1 fruit fly cellular context compared by ENCODE assay signal in genomic region chr3L:12037449-12038163, dm6.
TF ChIP-seq lines count a peak whose summit lies in the region.

No protein-coding gene starts in this region.

TF ChIP-seq in whole organism, embryonic, 481 proteins besides CTCF, POLR2A, EP300 and RAD21 (continued from another document and continues in another):
- TF ChIP-seq lola (GFP tag; optimal IDR thresholded peaks at IDR 0.05; lab: Kevin White, UChicago): peak in 1 of 3 experiments; percentile 58
- TF ChIP-seq CG16863 (GFP tag; optimal IDR thresholded peaks at IDR 0.05; lab: Kevin White, UChicago): peak; percentile 20
- TF ChIP-seq HLH54F (GFP tag; optimal IDR thresholded peaks at IDR 0.05; lab: Kevin White, UChicago): no peak
- no peak for TF ChIP-seq tup (GFP tag; optimal IDR thresholded peaks at IDR 0.05; lab: Kevin White, UChicago)
- TF ChIP-seq nau (GFP tag; optimal IDR thresholded peaks at IDR 0.05; lab: Kevin White, UChicago): peak; percentile 66
- TF ChIP-seq lmd (GFP tag; IDR thresholded peaks at IDR 0.05; lab: Robert Waterston, UW): peak; percentile 54
- 0 out of 2 replicates have a peak, but pooled peaks have one; percentile 43 for TF ChIP-seq gt (GFP tag; IDR thresholded peaks at IDR 0.05; lab: Robert Waterston, UW)
- peak; percentile 12; the same call in 1 of the 2 replicates for TF ChIP-seq Rx (GFP tag; IDR thresholded peaks at IDR 0.05; lab: Robert Waterston, UW)
- TF ChIP-seq Dbx (GFP tag; IDR thresholded peaks at IDR 0.05; lab: Robert Waterston, UW): peak; percentile 51; the same call in 1 of the 3 replicates
- peak; percentile 48 for TF ChIP-seq twi (tag; optimal IDR thresholded peaks at IDR 0.05; lab: Kevin White, UChicago)
- TF ChIP-seq so (GFP tag; IDR thresholded peaks at IDR 0.05; lab: Robert Waterston, UW): peak; percentile 42; the same call in 2 of the 3 replicates
- no peak for TF ChIP-seq Fer1 (GFP tag; optimal IDR thresholded peaks at IDR 0.05; lab: Kevin White, UChicago)
- peak; percentile 81; the same call in 2 of the 3 replicates for TF ChIP-seq CG6175 (GFP tag; IDR thresholded peaks at IDR 0.05; lab: Robert Waterston, UW)
- no peak for TF ChIP-seq dimm (GFP tag; IDR thresholded peaks at IDR 0.05; lab: Robert Waterston, UW)
- TF ChIP-seq NFAT (GFP tag; IDR thresholded peaks at IDR 0.05; lab: Robert Waterston, UW): no peak
- no peak for TF ChIP-seq CG2889 (GFP tag; IDR thresholded peaks at IDR 0.05; lab: Robert Waterston, UW)
- TF ChIP-seq oc (tag; optimal IDR thresholded peaks at IDR 0.05; lab: Kevin White, UChicago): no peak
- 0 out of 2 replicates have a peak, but pooled peaks have one; percentile 7 for TF ChIP-seq CG4360 (GFP tag; IDR thresholded peaks at IDR 0.05; lab: Robert Waterston, UW)
- TF ChIP-seq Oli (tag; optimal IDR thresholded peaks at IDR 0.05; lab: Kevin White, UChicago): peak; percentile 45
- no peak for TF ChIP-seq dm (GFP tag; optimal IDR thresholded peaks at IDR 0.05; lab: Kevin White, UChicago)
- TF ChIP-seq CG6765 (GFP tag; optimal IDR thresholded peaks at IDR 0.05; lab: Kevin White, UChicago): no peak
- peak; percentile 67 for TF ChIP-seq dmrt99B (tag; optimal IDR thresholded peaks at IDR 0.05; lab: Kevin White, UChicago)
- TF ChIP-seq Sox100B (GFP tag; optimal IDR thresholded peaks at IDR 0.05; lab: Kevin White, UChicago): peak; percentile 64
- TF ChIP-seq CG3726 (GFP tag; IDR thresholded peaks at IDR 0.05; lab: Robert Waterston, UW): no peak
- TF ChIP-seq CG13775 (GFP tag; optimal IDR thresholded peaks at IDR 0.05; lab: Kevin White, UChicago): peak; percentile 19
- no peak for TF ChIP-seq nom (GFP tag; optimal IDR thresholded peaks at IDR 0.05; lab: Kevin White, UChicago)
- peak; percentile 16 for TF ChIP-seq CG10654 (GFP tag; optimal IDR thresholded peaks at IDR 0.05; lab: Kevin White, UChicago)
- no peak for TF ChIP-seq caup (GFP tag; optimal IDR thresholded peaks at IDR 0.05; lab: Kevin White, UChicago; ENCODE audit: severe bottlenecking)
- no peak for TF ChIP-seq CG17186 (GFP tag; optimal IDR thresholded peaks at IDR 0.05; lab: Kevin White, UChicago)
- TF ChIP-seq mam (GFP tag; optimal IDR thresholded peaks at IDR 0.05; lab: Kevin White, UChicago): peak; percentile 1
- peak; percentile 30; the same call in 1 of the 2 replicates for TF ChIP-seq CG9932 (GFP tag; IDR thresholded peaks at IDR 0.05; lab: Robert Waterston, UW)
- TF ChIP-seq gsb (GFP tag; IDR thresholded peaks at IDR 0.05; lab: Robert Waterston, UW): no peak
- no peak for TF ChIP-seq Elba2 (GFP tag; optimal IDR thresholded peaks at IDR 0.05; lab: Kevin White, UChicago)
- TF ChIP-seq CG14441 (GFP tag; IDR thresholded peaks at IDR 0.05; lab: Robert Waterston, UW): peak; percentile 67
- TF ChIP-seq Xbp1 (GFP tag; optimal IDR thresholded peaks at IDR 0.05; lab: Kevin White, UChicago): peak; percentile 21
- no peak for TF ChIP-seq cad (GFP tag; optimal IDR thresholded peaks at IDR 0.05; lab: Kevin White, UChicago)
- TF ChIP-seq p53 (GFP tag; optimal IDR thresholded peaks at IDR 0.05; lab: Kevin White, UChicago): no peak
- no peak for TF ChIP-seq CG17802 (tag; optimal IDR thresholded peaks at IDR 0.05; lab: Kevin White, UChicago)
- no peak for TF ChIP-seq CrebB (tag; optimal IDR thresholded peaks at IDR 0.05; lab: Kevin White, UChicago)
- TF ChIP-seq CG15601 (tag; optimal IDR thresholded peaks at IDR 0.05; lab: Kevin White, UChicago): peak; percentile 19
- TF ChIP-seq CG7357 (GFP tag; IDR thresholded peaks at IDR 0.05; lab: Robert Waterston, UW): peak; percentile 62; the same call in 2 of the 3 replicates
- peak; percentile 39 for TF ChIP-seq Ets65A (GFP tag; lab: Kevin White, UChicago)
- TF ChIP-seq CG1233 (GFP tag; optimal IDR thresholded peaks at IDR 0.05; lab: Kevin White, UChicago): no peak
- TF ChIP-seq CG1647 (GFP tag; optimal IDR thresholded peaks at IDR 0.05; lab: Kevin White, UChicago): no peak
- TF ChIP-seq grn (GFP tag; optimal IDR thresholded peaks at IDR 0.05; lab: Kevin White, UChicago): peak; percentile 38
- peak; percentile 68 for TF ChIP-seq tgo (GFP tag; IDR thresholded peaks at IDR 0.05; lab: Robert Waterston, UW)
- no peak for TF ChIP-seq CG16813 (GFP tag; IDR thresholded peaks at IDR 0.05; lab: Robert Waterston, UW; ENCODE audit: partially characterized antibody)
- peak; percentile 38; the same call in 1 of the 2 replicates for TF ChIP-seq sim (GFP tag; IDR thresholded peaks at IDR 0.05; lab: Robert Waterston, UW)
- TF ChIP-seq Tbp (GFP tag; optimal IDR thresholded peaks at IDR 0.05; lab: Kevin White, UChicago): no peak
- TF ChIP-seq NfI (GFP tag; optimal IDR thresholded peaks at IDR 0.05; lab: Kevin White, UChicago): no peak
- peak; percentile 36 for TF ChIP-seq CG1792 (GFP tag; optimal IDR thresholded peaks at IDR 0.05; lab: Kevin White, UChicago)
- no peak for TF ChIP-seq CG30431 (GFP tag; optimal IDR thresholded peaks at IDR 0.05; lab: Kevin White, UChicago)
- peak; percentile 22 for TF ChIP-seq CG18619 (GFP tag; optimal IDR thresholded peaks at IDR 0.05; lab: Kevin White, UChicago)
- no peak for TF ChIP-seq CG10462 (GFP tag; optimal IDR thresholded peaks at IDR 0.05; lab: Kevin White, UChicago)
- peak; percentile 1 for TF ChIP-seq CG12942 (GFP tag; optimal IDR thresholded peaks at IDR 0.05; lab: Kevin White, UChicago)
- no peak for TF ChIP-seq NC2β (GFP tag; optimal IDR thresholded peaks at IDR 0.05; lab: Kevin White, UChicago)
- TF ChIP-seq Neu2 (GFP tag; optimal IDR thresholded peaks at IDR 0.05; lab: Kevin White, UChicago; ENCODE audit: borderline replicate concordance): no peak
- no peak for TF ChIP-seq CG11696 (GFP tag; IDR thresholded peaks at IDR 0.05; lab: Robert Waterston, UW)
- peak; percentile 12 for TF ChIP-seq CG3163 (GFP tag; optimal IDR thresholded peaks at IDR 0.05; lab: Kevin White, UChicago)
- TF ChIP-seq CG6683 (GFP tag; optimal IDR thresholded peaks at IDR 0.05; lab: Kevin White, UChicago): no peak
- TF ChIP-seq chn (GFP tag; optimal IDR thresholded peaks at IDR 0.05; lab: Kevin White, UChicago): peak; percentile 34
- no peak for TF ChIP-seq CG11398 (GFP tag; optimal IDR thresholded peaks at IDR 0.05; lab: Kevin White, UChicago)
- TF ChIP-seq CG4707 (GFP tag; optimal IDR thresholded peaks at IDR 0.05; lab: Kevin White, UChicago): no peak
- TF ChIP-seq CG4854 (GFP tag; optimal IDR thresholded peaks at IDR 0.05; lab: Kevin White, UChicago): peak; percentile 35
- no peak for TF ChIP-seq CG6791 (GFP tag; IDR thresholded peaks at IDR 0.05; lab: Robert Waterston, UW; ENCODE audit: partially characterized antibody)
- TF ChIP-seq bowl (GFP tag; IDR thresholded peaks at IDR 0.05; lab: Robert Waterston, UW): no peak
- no peak for TF ChIP-seq sqz (GFP tag; optimal IDR thresholded peaks at IDR 0.05; lab: Kevin White, UChicago)
- TF ChIP-seq pfk (GFP tag; optimal IDR thresholded peaks at IDR 0.05; lab: Kevin White, UChicago): no peak
- no peak for TF ChIP-seq gro (GFP tag; optimal IDR thresholded peaks at IDR 0.05; lab: Kevin White, UChicago)
- TF ChIP-seq CoRest (tag; optimal IDR thresholded peaks at IDR 0.05; lab: Kevin White, UChicago): peak; percentile 27
- TF ChIP-seq CG2202 (tag; optimal IDR thresholded peaks at IDR 0.05; lab: Kevin White, UChicago): peak; percentile 9
- no peak for TF ChIP-seq hbn (GFP tag; IDR thresholded peaks at IDR 0.05; lab: Robert Waterston, UW; ENCODE audit: partially characterized antibody)
- TF ChIP-seq CG14965 (GFP tag; optimal IDR thresholded peaks at IDR 0.05; lab: Kevin White, UChicago; ENCODE audit: borderline replicate concordance): no peak
- no peak for TF ChIP-seq Antp (GFP tag; optimal IDR thresholded peaks at IDR 0.05; lab: Kevin White, UChicago)
- TF ChIP-seq Camta (GFP tag; optimal IDR thresholded peaks at IDR 0.05; lab: Kevin White, UChicago): peak; percentile 16
- no peak for TF ChIP-seq ab (GFP tag; optimal IDR thresholded peaks at IDR 0.05; lab: Kevin White, UChicago)
- peak; percentile 28 for TF ChIP-seq CG18764 (GFP tag; optimal IDR thresholded peaks at IDR 0.05; lab: Kevin White, UChicago)
- no peak for TF ChIP-seq Lim3 (GFP tag; IDR thresholded peaks at IDR 0.05; lab: Robert Waterston, UW)
- no peak for TF ChIP-seq pzg (GFP tag; optimal IDR thresholded peaks at IDR 0.05; lab: Kevin White, UChicago)
- no peak for TF ChIP-seq vfl (GFP tag; optimal IDR thresholded peaks at IDR 0.05; lab: Kevin White, UChicago)
- no peak for TF ChIP-seq vnd (GFP tag; IDR thresholded peaks at IDR 0.05; lab: Robert Waterston, UW; ENCODE audit: partially characterized antibody)
- peak; percentile 89 for TF ChIP-seq CG10979 (tag; optimal IDR thresholded peaks at IDR 0.05; lab: Kevin White, UChicago)
- TF ChIP-seq fd3F (GFP tag; optimal IDR thresholded peaks at IDR 0.05; lab: Kevin White, UChicago): no peak
- peak; percentile 12 for TF ChIP-seq Usf (GFP tag; optimal IDR thresholded peaks at IDR 0.05; lab: Kevin White, UChicago)
- TF ChIP-seq lab (GFP tag; optimal IDR thresholded peaks at IDR 0.05; lab: Kevin White, UChicago): peak; percentile 43
- no peak; the same call in 1 of the 2 replicates for TF ChIP-seq dan (GFP tag; IDR thresholded peaks at IDR 0.05; lab: Robert Waterston, UW)
- no peak for TF ChIP-seq CG12071 (GFP tag; optimal IDR thresholded peaks at IDR 0.05; lab: Kevin White, UChicago)
- peak; percentile 61 for TF ChIP-seq CG6689 (GFP tag; IDR thresholded peaks at IDR 0.05; lab: Robert Waterston, UW)
- TF ChIP-seq zen2 (GFP tag; IDR thresholded peaks at IDR 0.05; lab: Robert Waterston, UW; ENCODE audit: partially characterized antibody): no peak
- TF ChIP-seq CG17612 (GFP tag; IDR thresholded peaks at IDR 0.05; lab: Robert Waterston, UW): no peak
- TF ChIP-seq CG17829 (tag; optimal IDR thresholded peaks at IDR 0.05; lab: Kevin White, UChicago): peak; percentile 57
- peak; percentile 61 for TF ChIP-seq dmrt11E (tag; optimal IDR thresholded peaks at IDR 0.05; lab: Kevin White, UChicago)
- no peak for TF ChIP-seq Kr (GFP tag; optimal IDR thresholded peaks at IDR 0.05; lab: Kevin White, UChicago)
- TF ChIP-seq sisA (GFP tag; IDR thresholded peaks at IDR 0.05; lab: Robert Waterston, UW): peak; percentile 54; the same call in 1 of the 2 replicates
- TF ChIP-seq Lpt (GFP tag; optimal IDR thresholded peaks at IDR 0.05; lab: Kevin White, UChicago): no peak
- peak; percentile 73 for TF ChIP-seq CG9727 (GFP tag; optimal IDR thresholded peaks at IDR 0.05; lab: Kevin White, UChicago)
- TF ChIP-seq usp (GFP tag; optimal IDR thresholded peaks at IDR 0.05; lab: Kevin White, UChicago): no peak
- no peak for TF ChIP-seq CG16815 (GFP tag; optimal IDR thresholded peaks at IDR 0.05; lab: Kevin White, UChicago)
- no peak for TF ChIP-seq CG11456 (GFP tag; IDR thresholded peaks at IDR 0.05; lab: Robert Waterston, UW)
- no peak for TF ChIP-seq Drgx (GFP tag; IDR thresholded peaks at IDR 0.05; lab: Robert Waterston, UW)
- TF ChIP-seq CG5953 (GFP tag; IDR thresholded peaks at IDR 0.05; lab: Robert Waterston, UW): no peak
- TF ChIP-seq knrl (GFP tag; IDR thresholded peaks at IDR 0.05; lab: Robert Waterston, UW; ENCODE audit: partially characterized antibody): no peak
- no peak for TF ChIP-seq ato (GFP tag; IDR thresholded peaks at IDR 0.05; lab: Robert Waterston, UW; ENCODE audit: partially characterized antibody)
- TF ChIP-seq Ets97D (GFP tag; optimal IDR thresholded peaks at IDR 0.05; lab: Kevin White, UChicago): no peak
- TF ChIP-seq gsb-n (tag; optimal IDR thresholded peaks at IDR 0.05; lab: Kevin White, UChicago): no peak
- TF ChIP-seq MTF-1 (GFP tag; optimal IDR thresholded peaks at IDR 0.05; lab: Kevin White, UChicago; ENCODE audit: borderline replicate concordance): no peak
- no peak for TF ChIP-seq Dref (GFP tag; IDR thresholded peaks at IDR 0.05; lab: Robert Waterston, UW)
- no peak for TF ChIP-seq Fer2 (tag; optimal IDR thresholded peaks at IDR 0.05; lab: Kevin White, UChicago)
- no peak for TF ChIP-seq pros (GFP tag; optimal IDR thresholded peaks at IDR 0.05; lab: Kevin White, UChicago)
- 0 out of 3 replicates have a peak, but pooled peaks have one; percentile 30 for TF ChIP-seq Aef1 (GFP tag; IDR thresholded peaks at IDR 0.05; lab: Robert Waterston, UW)
- no peak for TF ChIP-seq lov (optimal IDR thresholded peaks at IDR 0.05; lab: Kevin White, UChicago)
- no peak for TF ChIP-seq lov (GFP tag; IDR thresholded peaks at IDR 0.05; lab: Robert Waterston, UW)
- no peak for TF ChIP-seq cas (GFP tag; IDR thresholded peaks at IDR 0.05; lab: Robert Waterston, UW)
- no peak for TF ChIP-seq pho (GFP tag; optimal IDR thresholded peaks at IDR 0.05; lab: Kevin White, UChicago)
- peak; percentile 19 for TF ChIP-seq CG6654 (GFP tag; optimal IDR thresholded peaks at IDR 0.05; lab: Kevin White, UChicago)
- TF ChIP-seq sna (GFP tag; IDR thresholded peaks at IDR 0.05; lab: Robert Waterston, UW; ENCODE audit: partially characterized antibody): no peak
- 0 out of 2 replicates have a peak, but pooled peaks have one; percentile 35 for TF ChIP-seq sens-2 (GFP tag; IDR thresholded peaks at IDR 0.05; lab: Robert Waterston, UW)
- TF ChIP-seq Side (GFP tag; optimal IDR thresholded peaks at IDR 0.05; lab: Kevin White, UChicago): no peak
- TF ChIP-seq CG34422 (GFP tag; IDR thresholded peaks at IDR 0.05; lab: Robert Waterston, UW): 0 out of 3 replicates have a peak, but pooled peaks have one; percentile 39
- peak; percentile 94 for TF ChIP-seq sens (GFP tag; lab: Kevin White, UChicago)
- no peak for TF ChIP-seq CG31365 (tag; optimal IDR thresholded peaks at IDR 0.05; lab: Kevin White, UChicago)
- no peak; the same call in 1 of the 2 replicates for TF ChIP-seq esg (GFP tag; conservative IDR thresholded peaks at IDR 0.05; lab: Robert Waterston, UW)
- TF ChIP-seq fd102C (GFP tag; optimal IDR thresholded peaks at IDR 0.05; lab: Kevin White, UChicago): no peak
- TF ChIP-seq Blimp-1 (GFP tag; optimal IDR thresholded peaks at IDR 0.05; lab: Kevin White, UChicago): peak; percentile 71
- TF ChIP-seq CG2120 (GFP tag; optimal IDR thresholded peaks at IDR 0.05; lab: Kevin White, UChicago): peak; percentile 26
- TF ChIP-seq Six4 (GFP tag; optimal IDR thresholded peaks at IDR 0.05; lab: Kevin White, UChicago): peak; percentile 62
- 0 out of 2 replicates have a peak, but pooled peaks have one; percentile 14 for TF ChIP-seq CG9215 (GFP tag; IDR thresholded peaks at IDR 0.05; lab: Robert Waterston, UW)
- peak; percentile 58 for TF ChIP-seq CG11504 (tag; optimal IDR thresholded peaks at IDR 0.05; lab: Kevin White, UChicago)
- no peak for TF ChIP-seq prd (optimal IDR thresholded peaks at IDR 0.05; lab: Kevin White, UChicago)
- TF ChIP-seq prd (GFP tag; IDR thresholded peaks at IDR 0.05; lab: Robert Waterston, UW): peak; percentile 65
- TF ChIP-seq CG7372 (GFP tag; IDR thresholded peaks at IDR 0.05; lab: Robert Waterston, UW): peak; percentile 18; the same call in 1 of the 2 replicates
- TF ChIP-seq lbe (GFP tag; optimal IDR thresholded peaks at IDR 0.05; lab: Kevin White, UChicago): no peak
